Fruit fly (Drosophila melanogaster) Kc167 (cell line): Measurements from ENCODE around the gene CG3408.

Source experiments
- Myc ChIP-seq: fragments of >200 bp; optimal IDR thresholded peaks from 2 replicates; lab custom pipeline; 2017; ENCODE audit warnings: missing external identifiers
- Sin3A ChIP-seq: fragments of >200 bp; optimal IDR thresholded peaks from 2 replicates; lab custom pipeline; 2018; ENCODE audit warnings: missing external identifiers
- h ChIP-seq: fragments of >200 bp; optimal IDR thresholded peaks from 3 replicates; lab custom pipeline; 2018; ENCODE audit warnings: missing external identifiers
- insv ChIP-seq: fragments of >200 bp; optimal IDR thresholded peaks from 3 replicates; lab custom pipeline; 2018; ENCODE audit warnings: missing external identifiers
- psq ChIP-seq: fragments of >200 bp; optimal IDR thresholded peaks from 2 replicates; lab custom pipeline; 2017; ENCODE audit warnings: missing external identifiers
- ttk ChIP-seq: sonication (Bioruptor generic); optimal IDR thresholded peaks from 2 replicates; lab custom pipeline; 2017; ENCODE audit warnings: missing external identifiers

The CG3408 gene

DNA sequence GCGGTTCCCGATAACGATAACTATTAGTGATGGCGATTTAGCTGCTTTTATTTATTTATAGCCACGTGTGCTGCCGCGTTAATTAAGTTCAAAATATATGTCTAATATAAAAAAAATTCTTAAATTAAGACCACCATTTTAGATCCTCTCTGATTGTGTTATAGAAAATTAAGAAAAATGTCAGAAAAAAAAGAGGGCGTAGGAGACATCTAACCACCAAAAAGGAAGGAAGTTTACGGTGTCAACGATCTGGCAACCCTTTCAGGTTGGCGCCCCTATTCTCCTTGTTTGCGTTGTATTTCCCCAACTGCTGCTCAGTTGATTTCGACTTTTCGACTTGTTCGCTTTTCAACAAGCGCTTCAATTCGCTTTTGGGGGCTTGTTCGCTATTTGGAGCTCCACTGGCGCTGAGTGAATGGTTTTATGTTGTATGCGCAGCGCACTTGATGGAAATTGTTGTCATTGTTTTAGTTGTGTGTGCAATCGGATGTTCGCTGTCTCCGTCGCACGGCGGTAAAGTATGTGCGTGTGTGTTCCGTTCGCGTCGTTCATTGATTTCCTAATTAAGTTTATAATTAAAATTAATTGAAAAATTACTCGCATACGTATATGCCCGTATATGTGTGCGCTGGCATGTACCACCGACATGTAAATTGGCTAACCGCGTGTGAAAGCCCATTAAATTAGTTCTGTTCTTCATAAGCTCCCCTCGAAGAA is 48.5 kb downstream of the CG3408 start, which contains the start of the genes CG3434 and CG44838:
CG3434 (minus strand) TSS at position 25 of the 717 bp plus-strand sequence.
CG44838 (plus strand) TSS at position 276 of the 717 bp plus-strand sequence.
- TF ChIP-seq ttk (lab: Kevin White, UChicago), result no peak
- no peak for TF ChIP-seq psq
- no peak for TF ChIP-seq Sin3A (lab: Kevin White, UChicago)
- no peak for TF ChIP-seq insv
- TF ChIP-seq h, result no peak
- TF ChIP-seq Myc (lab: Kevin White, UChicago), result no peak

DNA sequence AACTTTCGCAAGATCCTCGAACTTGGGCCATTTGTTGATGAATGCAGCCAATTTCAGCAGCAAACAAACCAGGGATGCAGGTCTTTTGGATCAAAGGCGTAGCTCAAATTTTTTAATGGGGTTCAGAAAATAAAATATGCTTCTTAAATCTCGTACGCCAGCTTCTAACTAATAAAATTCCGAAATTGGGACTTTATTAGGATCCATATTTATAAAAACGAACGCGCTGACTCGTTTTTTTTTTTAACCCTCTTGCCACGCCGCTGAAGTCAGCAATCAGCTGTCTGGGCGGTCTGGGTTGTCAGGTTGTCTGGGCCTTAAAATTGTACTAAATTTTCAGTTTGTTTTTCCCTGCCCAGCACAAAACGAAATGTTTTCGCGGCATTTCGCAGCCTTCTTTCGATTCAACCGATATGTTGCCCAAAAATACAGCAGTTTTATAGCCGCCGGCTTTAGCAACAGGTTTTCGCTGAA is 51.7 kb downstream of the CG3408 start, which contains the start of gene CG3437:
CG3437 (minus strand) TSS at position 51 of the 474 bp plus-strand sequence.
- TF ChIP-seq Sin3A (lab: Kevin White, UChicago), result no peak
- TF ChIP-seq Myc (lab: Kevin White, UChicago), result no peak
- no peak for TF ChIP-seq ttk (lab: Kevin White, UChicago)
- TF ChIP-seq psq, result no peak
- TF ChIP-seq insv, result no peak
- no peak for TF ChIP-seq h
